Fruit fly (Drosophila melanogaster): ENCODE measurements around the gene Dbx.

Dbx gene

dm6 chr3L:1920943-1921342 is at the start of gene Dbx:
Gene Dbx (plus strand): TSS chr3L:1921307.
- TF ChIP-seq CG15710 (tag; optimal IDR thresholded peaks at IDR 0.05): no peak
- no peak for TF ChIP-seq rn (GFP tag; IDR thresholded peaks at IDR 0.05)
- TF ChIP-seq EcR (GFP tag; optimal IDR thresholded peaks at IDR 0.05): no peak
- TF ChIP-seq CG9948 (tag; optimal IDR thresholded peaks at IDR 0.05): no peak
- no peak for TF ChIP-seq CG13204 (GFP tag; optimal IDR thresholded peaks at IDR 0.05)
- TF ChIP-seq CG8159 (tag; optimal IDR thresholded peaks at IDR 0.05): no peak
- no peak for TF ChIP-seq Pif1A (GFP tag; optimal IDR thresholded peaks at IDR 0.05)
- TF ChIP-seq fd96Ca (GFP tag; IDR thresholded peaks at IDR 0.05): no peak
- TF ChIP-seq Snoo (tag; optimal IDR thresholded peaks at IDR 0.05): no peak
- no peak for TF ChIP-seq CG14655 (GFP tag; optimal IDR thresholded peaks at IDR 0.05)
- TF ChIP-seq Pif1B (GFP tag; optimal IDR thresholded peaks at IDR 0.05): no peak
- TF ChIP-seq CG34367 (tag; optimal IDR thresholded peaks at IDR 0.05): no peak
- no peak for TF ChIP-seq CG4496 (GFP tag; IDR thresholded peaks at IDR 0.05)

- TF ChIP-seq CG13204 (GFP tag; optimal IDR thresholded peaks at IDR 0.05): no peak
- peak; percentile 67 for TF ChIP-seq CG17806 (tag; optimal IDR thresholded peaks at IDR 0.05)
- peak; percentile 47 for TF ChIP-seq CG15710 (tag; optimal IDR thresholded peaks at IDR 0.05)
- TF ChIP-seq EcR (GFP tag; optimal IDR thresholded peaks at IDR 0.05): peak; percentile 68
- peak; percentile 61 for TF ChIP-seq CG12605 (GFP tag; IDR thresholded peaks at IDR 0.05)
- no peak for TF ChIP-seq gl (tag; optimal IDR thresholded peaks at IDR 0.05)
- peak; percentile 66 for TF ChIP-seq Snoo (tag; optimal IDR thresholded peaks at IDR 0.05)
- no peak; the same call in 1 of the 2 replicates for TF ChIP-seq CG32121 (GFP tag; IDR thresholded peaks at IDR 0.05)
- peak; percentile 51 for TF ChIP-seq CG9948 (tag; optimal IDR thresholded peaks at IDR 0.05)
- TF ChIP-seq CG14655 (GFP tag; optimal IDR thresholded peaks at IDR 0.05): no peak
- TF ChIP-seq Ets98B (GFP tag; IDR thresholded peaks at IDR 0.05): peak; percentile 62
- TF ChIP-seq Pif1B (GFP tag; optimal IDR thresholded peaks at IDR 0.05): no peak
- TF ChIP-seq CG34367 (tag; optimal IDR thresholded peaks at IDR 0.05): peak; percentile 48
- peak; percentile 71 for TF ChIP-seq CG8301 (tag; optimal IDR thresholded peaks at IDR 0.05)
- 0 out of 3 replicates have a peak, but pooled peaks have one; percentile 17 for TF ChIP-seq fd96Ca (GFP tag; IDR thresholded peaks at IDR 0.05)
- TF ChIP-seq CG10348 (GFP tag; IDR thresholded peaks at IDR 0.05): no peak
- peak; percentile 65 for TF ChIP-seq CG8159 (tag; optimal IDR thresholded peaks at IDR 0.05)
- TF ChIP-seq rn (GFP tag; IDR thresholded peaks at IDR 0.05): peak; percentile 41; the same call in 1 of the 2 replicates
- no peak for TF ChIP-seq Pif1A (GFP tag; optimal IDR thresholded peaks at IDR 0.05)
- peak; percentile 60 for TF ChIP-seq CG4496 (GFP tag; IDR thresholded peaks at IDR 0.05)
- no peak for TF ChIP-seq D1 (tag; optimal IDR thresholded peaks at IDR 0.05)
Measured at dm6 chr3L:1876215-1876625, 44.9 kb upstream of the Dbx start, which contains the start of gene dre4. Gene dre4 (minus strand): TSS chr3L:1876312.

DNA sequence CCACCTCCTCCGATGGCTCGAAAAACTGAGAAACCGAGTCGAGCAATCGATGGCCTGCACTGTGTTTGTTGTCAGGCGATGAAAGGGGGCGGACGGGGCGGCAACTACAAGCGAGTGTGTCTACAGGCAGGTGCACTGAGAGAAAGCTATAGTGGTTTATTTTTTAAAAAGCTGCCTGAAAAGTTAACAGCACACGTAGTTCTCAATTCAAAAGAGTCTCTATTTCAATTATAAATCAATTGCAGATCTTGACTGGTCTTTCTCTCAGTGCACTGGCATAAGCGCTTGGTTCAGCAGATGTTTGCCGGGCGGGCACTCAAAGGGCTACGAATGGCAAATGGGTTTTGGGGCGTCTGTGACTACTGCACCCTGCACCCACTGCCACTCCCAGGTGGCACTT is 40.4 kb upstream of the Dbx start:
- TF ChIP-seq CG34367 (tag; optimal IDR thresholded peaks at IDR 0.05) (no peak), Ets98B (GFP tag; IDR thresholded peaks at IDR 0.05) (peak; percentile 66; the same call in 1 of the 2 replicates), CG8301 (tag; optimal IDR thresholded peaks at IDR 0.05) (peak; percentile 52), D1 (tag; optimal IDR thresholded peaks at IDR 0.05) (no peak), CG15710 (tag; optimal IDR thresholded peaks at IDR 0.05) (no peak), gl (tag; optimal IDR thresholded peaks at IDR 0.05) (no peak), Snoo (tag; optimal IDR thresholded peaks at IDR 0.05) (no peak), CG8159 (tag; optimal IDR thresholded peaks at IDR 0.05) (peak; percentile 45), CG12605 (GFP tag; IDR thresholded peaks at IDR 0.05) (peak; percentile 62; the same call in 1 of the 2 replicates), fd96Ca (GFP tag; IDR thresholded peaks at IDR 0.05) (peak; percentile 79; the same call in 2 of the 3 replicates), CG14655 (GFP tag; optimal IDR thresholded peaks at IDR 0.05) (peak; percentile 71), Pif1A (GFP tag; optimal IDR thresholded peaks at IDR 0.05) (no peak), CG4496 (GFP tag; IDR thresholded peaks at IDR 0.05) (peak; percentile 83; the same call in 2 of the 3 replicates), CG9948 (tag; optimal IDR thresholded peaks at IDR 0.05) (peak; percentile 7), CG32121 (GFP tag; IDR thresholded peaks at IDR 0.05) (peak; percentile 32; the same call in 1 of the 2 replicates), rn (GFP tag; IDR thresholded peaks at IDR 0.05) (peak; percentile 62; the same call in 1 of the 2 replicates), CG13204 (GFP tag; optimal IDR thresholded peaks at IDR 0.05) (no peak), CG10348 (GFP tag; IDR thresholded peaks at IDR 0.05) (no peak), CG17806 (tag; optimal IDR thresholded peaks at IDR 0.05) (peak; percentile 30), Pif1B (GFP tag; optimal IDR thresholded peaks at IDR 0.05) (peak; percentile 35), EcR (GFP tag; optimal IDR thresholded peaks at IDR 0.05) (no peak)

- no peak for TF ChIP-seq Snoo (tag; optimal IDR thresholded peaks at IDR 0.05)
- TF ChIP-seq CG4496 (GFP tag; IDR thresholded peaks at IDR 0.05): no peak
- TF ChIP-seq CG17806 (tag; optimal IDR thresholded peaks at IDR 0.05): no peak
- TF ChIP-seq D1 (tag; optimal IDR thresholded peaks at IDR 0.05): no peak
- TF ChIP-seq CG15710 (tag; optimal IDR thresholded peaks at IDR 0.05): no peak
- TF ChIP-seq EcR (GFP tag; optimal IDR thresholded peaks at IDR 0.05): no peak
- no peak for TF ChIP-seq rn (GFP tag; IDR thresholded peaks at IDR 0.05)
- TF ChIP-seq CG8159 (tag; optimal IDR thresholded peaks at IDR 0.05): no peak
- no peak for TF ChIP-seq fd96Ca (GFP tag; IDR thresholded peaks at IDR 0.05)
- no peak for TF ChIP-seq CG9948 (tag; optimal IDR thresholded peaks at IDR 0.05)
- no peak for TF ChIP-seq CG14655 (GFP tag; optimal IDR thresholded peaks at IDR 0.05)
- no peak for TF ChIP-seq CG32121 (GFP tag; IDR thresholded peaks at IDR 0.05)
- no peak for TF ChIP-seq Pif1A (GFP tag; optimal IDR thresholded peaks at IDR 0.05)
- TF ChIP-seq CG8301 (tag; optimal IDR thresholded peaks at IDR 0.05): no peak
- no peak for TF ChIP-seq gl (tag; optimal IDR thresholded peaks at IDR 0.05)
Measured at dm6 chr3L:1881919-1882318, 39.2 kb upstream of the Dbx start.

dm6 chr3L:1882868-1883554 is 38.1 kb upstream of the Dbx start, which contains the start of gene CG13937:
Gene CG13937 (minus strand): TSS chr3L:1883041.
- TF ChIP-seq CG4496 (GFP tag; IDR thresholded peaks at IDR 0.05) (no peak), CG32121 (GFP tag; IDR thresholded peaks at IDR 0.05) (no peak), CG34367 (tag; optimal IDR thresholded peaks at IDR 0.05) (no peak), CG15710 (tag; optimal IDR thresholded peaks at IDR 0.05) (no peak), D1 (tag; optimal IDR thresholded peaks at IDR 0.05) (no peak), CG10348 (GFP tag; IDR thresholded peaks at IDR 0.05) (no peak), CG8159 (tag; optimal IDR thresholded peaks at IDR 0.05) (no peak), CG8301 (tag; optimal IDR thresholded peaks at IDR 0.05) (no peak), CG13204 (GFP tag; optimal IDR thresholded peaks at IDR 0.05) (no peak), rn (GFP tag; IDR thresholded peaks at IDR 0.05) (no peak), CG9948 (tag; optimal IDR thresholded peaks at IDR 0.05) (no peak), fd96Ca (GFP tag; IDR thresholded peaks at IDR 0.05) (no peak), Pif1B (GFP tag; optimal IDR thresholded peaks at IDR 0.05) (no peak), CG12605 (GFP tag; IDR thresholded peaks at IDR 0.05) (no peak), Ets98B (GFP tag; IDR thresholded peaks at IDR 0.05) (no peak)

Measured in whole organism, pupa.